Worm (Caenorhabditis elegans) whole organism, L2 larva: ENCODE results near the gene lap-1.

ENCODE experiments used
- R02D3.7 ChIP-seq: fragments of 150-350 bp; optimal IDR thresholded peaks from 2 replicates; lab custom pipeline; 2014; ENCODE audit warnings: missing biosample characterization, missing genetic modification characterization
- Y55F3AM.14 ChIP-seq: fragments of 200-800 bp; sonication (Bioruptor generic); optimal IDR thresholded peaks from 2 replicates; lab custom pipeline; 2018; ENCODE audit warnings: mild to moderate bottlenecking, missing genetic modification characterization, missing compliant biosample characterization
- ZK546.5 ChIP-seq: sonication (generic microtip); optimal IDR thresholded peaks from 2 replicates; lab custom pipeline; 2017; ENCODE audit warnings: missing biosample characterization, missing genetic modification characterization
- aly-2 ChIP-seq: fragments of 150-350 bp; optimal IDR thresholded peaks from 2 replicates; lab custom pipeline; 2014; ENCODE audit warnings: missing biosample characterization, missing genetic modification characterization
- ama-1 ChIP-seq: fragments of 150-350 bp; optimal IDR thresholded peaks from 2 replicates; lab custom pipeline; 2018; ENCODE audit warnings: inconsistent platforms
- blmp-1 ChIP-seq: sonication (generic microtip); optimal IDR thresholded peaks from 2 replicates; lab custom pipeline; 2017; ENCODE audit warnings: missing genetic modification characterization, mild to moderate bottlenecking, missing compliant biosample characterization, antibody characterized with exemption, moderate library complexity; ENCODE audit not compliant: insufficient read depth
- ceh-16 ChIP-seq: fragments of 150-350 bp; optimal IDR thresholded peaks from 2 replicates; lab custom pipeline; 2014; ENCODE audit warnings: missing biosample characterization, missing genetic modification characterization
- ceh-82 ChIP-seq: fragments of 150-350 bp; optimal IDR thresholded peaks from 2 replicates; lab custom pipeline; 2014; ENCODE audit warnings: missing biosample characterization, missing genetic modification characterization
- crh-2 ChIP-seq: sonication (generic microtip); optimal IDR thresholded peaks from 2 replicates; lab custom pipeline; 2017; ENCODE audit warnings: missing biosample characterization, missing genetic modification characterization
- dmd-4 ChIP-seq: sonication (generic microtip); optimal IDR thresholded peaks from 2 replicates; lab custom pipeline; 2017; ENCODE audit warnings: missing biosample characterization, missing genetic modification characterization
- egl-27 ChIP-seq: sonication (generic microtip); optimal IDR thresholded peaks from 3 replicates; lab custom pipeline; 2017; ENCODE audit warnings: missing biosample characterization, missing genetic modification reagents, missing genetic modification characterization
- elt-3 ChIP-seq: sonication (generic microtip); optimal IDR thresholded peaks from 2 replicates; lab custom pipeline; 2017; ENCODE audit warnings: missing biosample characterization, missing genetic modification characterization
- gmeb-1 ChIP-seq: fragments of 150-350 bp; optimal IDR thresholded peaks from 2 replicates; lab custom pipeline; 2014; ENCODE audit warnings: missing biosample characterization, missing genetic modification characterization
- lin-11 ChIP-seq: fragments of 150-350 bp; sonication (generic microtip); optimal IDR thresholded peaks from 2 replicates; lab custom pipeline; 2014; ENCODE audit warnings: missing biosample characterization, missing genetic modification characterization, inconsistent platforms, mixed read lengths
- lin-13 ChIP-seq: fragments of 150-350 bp; optimal IDR thresholded peaks from 2 replicates; lab custom pipeline; 2014; ENCODE audit warnings: missing biosample characterization, missing genetic modification reagents, missing genetic modification characterization
- lin-39 ChIP-seq: fragments of 150-350 bp; optimal IDR thresholded peaks from 2 replicates; lab custom pipeline; 2014; ENCODE audit warnings: missing biosample characterization, missing genetic modification reagents, missing genetic modification characterization
- lsy-2 ChIP-seq, 2 experiments: fragments of 150-350 bp in 1 of 2; sonication (generic microtip) in 1 of 2; optimal IDR thresholded peaks; 2 replicates each; lab custom pipeline; 2014 to 2017; ENCODE audit warnings: missing biosample characterization in 2 of 2, missing genetic modification characterization in 2 of 2
- mab-5 ChIP-seq: fragments of 150-350 bp; optimal IDR thresholded peaks from 2 replicates; lab custom pipeline; 2014; ENCODE audit warnings: missing biosample characterization, missing genetic modification characterization
- mbf-1 ChIP-seq: sonication (generic microtip); optimal IDR thresholded peaks from 2 replicates; lab custom pipeline; 2017; ENCODE audit warnings: missing biosample characterization, missing genetic modification characterization
- mdl-1 ChIP-seq, 2 experiments: fragments of 150-350 bp in 1 of 2; sonication (generic microtip) in 1 of 2; optimal IDR thresholded peaks; 2 replicates each; lab custom pipeline; 2017; ENCODE audit warnings: missing biosample characterization in 2 of 2, missing genetic modification characterization in 2 of 2
- nhr-12 ChIP-seq: fragments of 150-350 bp; optimal IDR thresholded peaks from 2 replicates; lab custom pipeline; 2014; ENCODE audit warnings: missing biosample characterization, missing genetic modification characterization
- nhr-129 ChIP-seq: fragments of 150-350 bp; optimal IDR thresholded peaks from 2 replicates; lab custom pipeline; 2014; ENCODE audit warnings: missing biosample characterization, missing genetic modification characterization
- nhr-21 ChIP-seq: fragments of 150-350 bp; optimal IDR thresholded peaks from 2 replicates; lab custom pipeline; 2014; ENCODE audit warnings: missing biosample characterization, missing genetic modification characterization
- nhr-23 ChIP-seq: fragments of 150-350 bp; optimal IDR thresholded peaks from 2 replicates; lab custom pipeline; 2014; ENCODE audit warnings: missing biosample characterization, missing genetic modification reagents, missing genetic modification characterization
- nhr-25 ChIP-seq: fragments of 150-350 bp; sonication (generic microtip); optimal IDR thresholded peaks from 3 replicates; lab custom pipeline; 2014; ENCODE audit warnings: missing biosample characterization, missing genetic modification characterization
- nhr-6 ChIP-seq: fragments of 150-350 bp; optimal IDR thresholded peaks from 2 replicates; lab custom pipeline; 2014; ENCODE audit warnings: missing biosample characterization, missing genetic modification characterization
- sem-4 ChIP-seq: fragments of 150-350 bp; optimal IDR thresholded peaks from 2 replicates; lab custom pipeline; 2014; ENCODE audit warnings: missing biosample characterization, missing genetic modification reagents, missing genetic modification characterization
- skn-1 ChIP-seq: sonication (generic microtip); optimal IDR thresholded peaks from 2 replicates; lab custom pipeline; 2017; ENCODE audit warnings: missing biosample characterization, missing genetic modification characterization
- sma-3 ChIP-seq: sonication (generic microtip); optimal IDR thresholded peaks from 2 replicates; lab custom pipeline; 2016; ENCODE audit warnings: missing genetic modification reagents, missing genetic modification characterization, missing compliant biosample characterization
- sma-9 ChIP-seq, 2 experiments: fragments of 150-350 bp in 1 of 2; sonication (generic microtip) in 1 of 2; optimal IDR thresholded peaks; 2 replicates each; lab custom pipeline; 2014 to 2016; ENCODE audit warnings: missing genetic modification characterization in 2 of 2, mild to moderate bottlenecking in 1 of 2, missing biosample characterization in 1 of 2, missing compliant biosample characterization in 1 of 2, missing genetic modification reagents in 1 of 2, moderate library complexity in 1 of 2
- snpc-4 ChIP-seq: fragments of 150-350 bp; optimal IDR thresholded peaks from 2 replicates; lab custom pipeline; 2014; ENCODE audit warnings: missing biosample characterization, missing genetic modification characterization
- unc-39 ChIP-seq: fragments of 150-350 bp; optimal IDR thresholded peaks from 2 replicates; lab custom pipeline; 2014; ENCODE audit warnings: missing biosample characterization, missing genetic modification characterization
- unc-55 ChIP-seq: fragments of 150-350 bp; sonication (generic microtip); optimal IDR thresholded peaks from 3 replicates; lab custom pipeline; 2014; ENCODE audit warnings: missing biosample characterization, missing genetic modification reagents, missing genetic modification characterization
- unc-62 ChIP-seq: fragments of 150-350 bp; optimal IDR thresholded peaks from 2 replicates; lab custom pipeline; 2014; ENCODE audit warnings: missing biosample characterization, missing genetic modification reagents, missing genetic modification characterization
- zag-1 ChIP-seq: fragments of 150-350 bp; optimal IDR thresholded peaks from 2 replicates; lab custom pipeline; 2014; ENCODE audit warnings: missing biosample characterization, missing genetic modification characterization
- ztf-1 ChIP-seq: fragments of 200-800 bp; sonication (Bioruptor generic); conservative IDR thresholded peaks from 2 replicates; pipeline ENCODE4 v1.3.6; 2022; ENCODE audit warnings: missing genetic modification characterization, missing compliant biosample characterization

lap-1 gene

ce11 chrIII:8370846-8371257 lies 30.9 kb downstream of the lap-1 start (continued):
- peak in 1 of 2 experiments; percentile 17 for TF ChIP-seq mdl-1 (tag; optimal IDR thresholded peaks at IDR 0.05; lab: Kevin White, UChicago)
- TF ChIP-seq Y55F3AM.14, result peak; percentile 39
- peak; percentile 39 for TF ChIP-seq crh-2
- TF ChIP-seq skn-1, result no peak
- no peak for TF ChIP-seq nhr-23 (tag; lab: Kevin White, UChicago)
- no peak for TF ChIP-seq lin-39 (tag; lab: Kevin White, UChicago)
- no peak for TF ChIP-seq mbf-1 (tag; lab: Kevin White, UChicago)
- no peak for TF ChIP-seq ztf-1 (GFP tag; lab: Robert Waterston, UW)
- TF ChIP-seq nhr-6 (tag; lab: Kevin White, UChicago), result no peak
- TF ChIP-seq ceh-16 (tag; lab: Kevin White, UChicago), result no peak
- no peak for TF ChIP-seq mab-5
- peak in 1 of 2 experiments; percentile 63 for TF ChIP-seq lsy-2 (tag; optimal IDR thresholded peaks at IDR 0.05; lab: Kevin White, UChicago)

- TF ChIP-seq unc-55 (GFP tag; lab: Kevin White, UChicago), result peak; percentile 16
- TF ChIP-seq egl-27, result no peak
Observed at ce11 chrIII:8370188-8370587, 31.5 kb downstream of the lap-1 start.

- TF ChIP-seq nhr-129 (tag; lab: Kevin White, UChicago) (no peak), egl-27 (no peak), sma-9 (GFP tag; optimal IDR thresholded peaks at IDR 0.05; lab: Kevin White, UChicago) (no peak), sma-9 (tag; optimal IDR thresholded peaks at IDR 0.05; lab: Kevin White, UChicago) (no peak), zag-1 (tag; lab: Kevin White, UChicago) (no peak)
- TF ChIP-seq, all 48 proteins: peak for 0
Observed at ce11 chrIII:8369172-8369571, 32.6 kb downstream of the lap-1 start.

- TF ChIP-seq R02D3.7 (tag; lab: Kevin White, UChicago) (no peak), sma-3 (GFP tag; lab: Kevin White, UChicago) (no peak), ceh-16 (tag; lab: Kevin White, UChicago) (no peak), elt-3 (tag; lab: Kevin White, UChicago) (no peak), sma-9 (GFP tag; optimal IDR thresholded peaks at IDR 0.05; lab: Kevin White, UChicago) (no peak), sma-9 (tag; optimal IDR thresholded peaks at IDR 0.05; lab: Kevin White, UChicago) (no peak), sem-4 (tag; lab: Kevin White, UChicago) (no peak), lin-39 (tag; lab: Kevin White, UChicago) (no peak), zag-1 (tag; lab: Kevin White, UChicago) (no peak), nhr-129 (tag; lab: Kevin White, UChicago) (no peak)
- TF ChIP-seq, all 48 proteins: peak for 0
Observed at ce11 chrIII:8368619-8369018, 33.1 kb downstream of the lap-1 start, which contains the start of gene R05D3.9. R05D3.9 (minus strand) TSS chrIII:8368719.

ce11 chrIII:8363253-8364061 lies 38.3 kb downstream of the lap-1 start, which contains the start of gene R05D3.3:
R05D3.3 (plus strand) TSS chrIII:8364011.
- TF ChIP-seq nhr-21 (tag; lab: Kevin White, UChicago) (no peak), nhr-25 (tag; lab: Kevin White, UChicago) (no peak), unc-62 (GFP tag; lab: Kevin White, UChicago) (no peak), elt-3 (tag; lab: Kevin White, UChicago) (no peak), ceh-16 (tag; lab: Kevin White, UChicago) (no peak), ceh-82 (tag; lab: Kevin White, UChicago) (no peak), gmeb-1 (tag; lab: Kevin White, UChicago) (no peak), ztf-1 (GFP tag; lab: Robert Waterston, UW) (no peak), nhr-6 (tag; lab: Kevin White, UChicago) (no peak), mbf-1 (tag; lab: Kevin White, UChicago) (no peak), aly-2 (tag; lab: Kevin White, UChicago) (no peak), nhr-12 (tag; lab: Kevin White, UChicago) (no peak)

- no peak for TF ChIP-seq mdl-1 (tag; optimal IDR thresholded peaks at IDR 0.05; lab: Kevin White, UChicago)
- TF ChIP-seq R02D3.7 (tag; lab: Kevin White, UChicago), result peak; percentile 97
- peak; percentile 87 for TF ChIP-seq lin-13 (GFP tag; lab: Kevin White, UChicago)
- no peak for TF ChIP-seq dmd-4 (tag; lab: Kevin White, UChicago)
- peak; percentile 34 for TF ChIP-seq nhr-6 (tag; lab: Kevin White, UChicago)
- TF ChIP-seq nhr-129 (tag; lab: Kevin White, UChicago), result peak; percentile 95
- peak; percentile 63 for TF ChIP-seq lin-11 (tag; lab: Kevin White, UChicago)
- TF ChIP-seq Y55F3AM.14, result no peak
- TF ChIP-seq lsy-2 (tag; optimal IDR thresholded peaks at IDR 0.05; lab: Kevin White, UChicago), result peak; percentile 97 to 99
- TF ChIP-seq ama-1, result peak; percentile 67
- no peak for TF ChIP-seq blmp-1 (tag; lab: Kevin White, UChicago)
- no peak for TF ChIP-seq nhr-23 (tag; lab: Kevin White, UChicago)
- TF ChIP-seq unc-39 (tag; lab: Kevin White, UChicago), result no peak
- TF ChIP-seq zag-1 (tag; lab: Kevin White, UChicago), result peak; percentile 24
- TF ChIP-seq nhr-25 (tag; lab: Kevin White, UChicago), result peak; percentile 76
- TF ChIP-seq ceh-16 (tag; lab: Kevin White, UChicago), result peak; percentile 34
- peak; percentile 44 for TF ChIP-seq ZK546.5 (tag; lab: Kevin White, UChicago)
- peak; percentile 69 for TF ChIP-seq sma-3 (GFP tag; lab: Kevin White, UChicago)
- peak; percentile 85 for TF ChIP-seq gmeb-1 (tag; lab: Kevin White, UChicago)
- peak; percentile 92 for TF ChIP-seq unc-55 (GFP tag; lab: Kevin White, UChicago)
- TF ChIP-seq snpc-4 (tag; lab: Kevin White, UChicago), result no peak
- TF ChIP-seq mab-5, result peak; percentile 63
Observed at ce11 chrIII:8358213-8358672, 43.5 kb downstream of the lap-1 start, which contains the start of the genes R05D3.8 and rfp-1. R05D3.8 (minus strand) TSS chrIII:8358327. rfp-1 (plus strand) TSS chrIII:8358622.
